Worm (Caenorhabditis elegans) whole organism, L1 larva: ENCODE results near the gene col-107.

ENCODE experiments used
- C16A3.4 ChIP-seq: fragments of 150-350 bp; optimal IDR thresholded peaks from 2 replicates; lab custom pipeline; 2014; ENCODE audit warnings: missing biosample characterization, missing genetic modification characterization
- aly-2 ChIP-seq: fragments of 150-350 bp; optimal IDR thresholded peaks from 2 replicates; lab custom pipeline; 2014; ENCODE audit warnings: missing biosample characterization, missing genetic modification characterization
- ama-1 ChIP-seq: fragments of 150-350 bp; optimal IDR thresholded peaks from 2 replicates; lab custom pipeline; 2014
- blmp-1 ChIP-seq: fragments of 150-350 bp; optimal IDR thresholded peaks from 2 replicates; lab custom pipeline; 2014; ENCODE audit warnings: missing biosample characterization, missing genetic modification characterization
- ceh-8 ChIP-seq: fragments of 200-800 bp; sonication (Bioruptor generic); optimal IDR thresholded peaks from 2 replicates; lab custom pipeline; 2018; ENCODE audit warnings: mild to moderate bottlenecking, missing genetic modification characterization, moderate library complexity, missing compliant biosample characterization
- ceh-88 ChIP-seq: fragments of 200-800 bp; sonication (Bioruptor generic); IDR thresholded peaks from 2 replicates; pipeline ENCODE4 v1.3.6; 2022; ENCODE audit warnings: missing genetic modification characterization, missing compliant biosample characterization
- ces-1 ChIP-seq: fragments of 150-350 bp; optimal IDR thresholded peaks from 2 replicates; lab custom pipeline; 2014; ENCODE audit warnings: missing biosample characterization, missing genetic modification reagents, missing genetic modification characterization
- dpl-1 ChIP-seq, 3 experiments: fragments of 150-350 bp in 2 of 3; sonication (generic microtip) in 1 of 3; optimal IDR thresholded peaks; 2 replicates each; lab custom pipeline; 2014 to 2017; ENCODE audit warnings: missing biosample characterization in 3 of 3, missing genetic modification characterization in 3 of 3, missing genetic modification reagents in 3 of 3
- egl-27 ChIP-seq, 2 experiments: fragments of 150-350 bp in 1 of 2; sonication (generic microtip); optimal IDR thresholded peaks; 3 replicates each; lab custom pipeline; 2017 to 2018; ENCODE audit warnings: missing biosample characterization in 2 of 2, missing genetic modification characterization in 2 of 2, missing genetic modification reagents in 2 of 2
- elt-3 ChIP-seq, 6 experiments: fragments of 150-350 bp in 1 of 6; sonication (generic microtip); optimal IDR thresholded peaks; 2 replicates each; lab custom pipeline; 2017 to 2018; ENCODE audit warnings: missing biosample characterization in 6 of 6, missing genetic modification characterization in 6 of 6, inconsistent platforms in 1 of 6
- ets-5 ChIP-seq: fragments of 200-800 bp; sonication (Bioruptor generic); IDR thresholded peaks from 2 replicates; pipeline ENCODE4 v1.3.6; 2022; ENCODE audit warnings: missing genetic modification characterization, missing compliant biosample characterization
- fkh-10 ChIP-seq: sonication (generic microtip); optimal IDR thresholded peaks from 2 replicates; lab custom pipeline; 2017; ENCODE audit warnings: missing biosample characterization, missing genetic modification reagents, missing genetic modification characterization
- fkh-4 ChIP-seq: sonication (generic microtip); optimal IDR thresholded peaks from 2 replicates; lab custom pipeline; 2016; ENCODE audit warnings: missing compliant biosample characterization, missing genetic modification characterization, borderline replicate concordance
- fos-1 ChIP-seq: fragments of 150-350 bp; optimal IDR thresholded peaks from 2 replicates; lab custom pipeline; 2014; ENCODE audit warnings: missing biosample characterization, missing genetic modification characterization
- grh-1 ChIP-seq: fragments of 200-800 bp; sonication (Bioruptor generic); IDR thresholded peaks from 2 replicates; pipeline ENCODE4 v1.3.6; 2022; ENCODE audit warnings: missing genetic modification reagents, missing genetic modification characterization, missing compliant biosample characterization
- hpl-2 ChIP-seq: fragments of 150-350 bp; optimal IDR thresholded peaks from 2 replicates; lab custom pipeline; 2014; ENCODE audit warnings: missing biosample characterization, missing genetic modification reagents, missing genetic modification characterization
- irx-1 ChIP-seq: sonication (generic microtip); optimal IDR thresholded peaks from 2 replicates; lab custom pipeline; 2016; ENCODE audit warnings: missing genetic modification characterization, missing compliant biosample characterization
- lin-15B ChIP-seq: fragments of 150-350 bp; sonication (generic microtip); optimal IDR thresholded peaks from 3 replicates; lab custom pipeline; 2014; ENCODE audit warnings: missing biosample characterization, missing genetic modification characterization
- lin-39 ChIP-seq: fragments of 150-350 bp; optimal IDR thresholded peaks from 2 replicates; lab custom pipeline; 2014; ENCODE audit warnings: missing biosample characterization, missing genetic modification reagents, missing genetic modification characterization
- mab-9 ChIP-seq: fragments of 200-800 bp; sonication (Bioruptor generic); IDR thresholded peaks from 2 replicates; pipeline ENCODE4 v1.3.6; 2022; ENCODE audit warnings: missing genetic modification reagents, missing genetic modification characterization, missing compliant biosample characterization
- nhr-11 ChIP-seq: fragments of 150-350 bp; optimal IDR thresholded peaks from 2 replicates; lab custom pipeline; 2014; ENCODE audit warnings: missing biosample characterization, missing genetic modification characterization
- nhr-19 ChIP-seq: fragments of 200-800 bp; sonication (Bioruptor generic); conservative IDR thresholded peaks from 2 replicates; pipeline ENCODE4 v1.3.6; 2022; ENCODE audit warnings: missing genetic modification characterization, missing compliant biosample characterization
- nhr-20 ChIP-seq: sonication (generic microtip); optimal IDR thresholded peaks from 2 replicates; lab custom pipeline; 2016; ENCODE audit warnings: mild to moderate bottlenecking, missing genetic modification characterization, missing compliant biosample characterization
- nhr-47 ChIP-seq: sonication (generic microtip); optimal IDR thresholded peaks from 2 replicates; lab custom pipeline; 2016; ENCODE audit warnings: mild to moderate bottlenecking, missing genetic modification characterization, moderate library complexity, missing compliant biosample characterization
- nhr-77 ChIP-seq: fragments of 150-350 bp; optimal IDR thresholded peaks from 2 replicates; lab custom pipeline; 2014; ENCODE audit warnings: missing biosample characterization, missing genetic modification characterization
- nhr-84 ChIP-seq: sonication (generic microtip); optimal IDR thresholded peaks from 2 replicates; lab custom pipeline; 2017; ENCODE audit warnings: missing biosample characterization, missing genetic modification characterization
- nhr-85 ChIP-seq: sonication (generic microtip); peaks from one replicate; lab custom pipeline; 2016; ENCODE audit warnings: missing genetic modification characterization, inconsistent platforms, missing compliant biosample characterization
- pax-3 ChIP-seq: fragments of 200-800 bp; sonication (Bioruptor generic); optimal IDR thresholded peaks from 2 replicates; lab custom pipeline; 2018; ENCODE audit warnings: mild to moderate bottlenecking, missing genetic modification characterization, moderate library complexity, missing compliant biosample characterization
- skn-1 ChIP-seq: fragments of 150-350 bp; optimal IDR thresholded peaks from 2 replicates; lab custom pipeline; 2014; ENCODE audit warnings: missing biosample characterization, missing genetic modification characterization
- snpc-4 ChIP-seq: fragments of 150-350 bp; optimal IDR thresholded peaks from 2 replicates; lab custom pipeline; 2014; ENCODE audit warnings: missing biosample characterization, missing genetic modification characterization
- sox-4 ChIP-seq: sonication (generic microtip); optimal IDR thresholded peaks from 2 replicates; lab custom pipeline; 2016; ENCODE audit warnings: missing genetic modification characterization, missing compliant biosample characterization
- sptf-1 ChIP-seq: fragments of 150-350 bp; optimal IDR thresholded peaks from 2 replicates; lab custom pipeline; 2014; ENCODE audit warnings: missing biosample characterization, missing genetic modification characterization
- tbx-2 ChIP-seq: sonication (generic microtip); optimal IDR thresholded peaks from 2 replicates; lab custom pipeline; 2016; ENCODE audit warnings: missing genetic modification characterization, missing compliant biosample characterization
- tlp-1 ChIP-seq: fragments of 150-350 bp; optimal IDR thresholded peaks from 2 replicates; lab custom pipeline; 2014; ENCODE audit warnings: missing biosample characterization, missing genetic modification characterization
- unc-86 ChIP-seq: sonication (generic microtip); optimal IDR thresholded peaks from 2 replicates; lab custom pipeline; 2016; ENCODE audit warnings: missing genetic modification characterization, missing compliant biosample characterization
- vab-15 ChIP-seq: sonication (generic microtip); optimal IDR thresholded peaks from 2 replicates; lab custom pipeline; 2017; ENCODE audit warnings: missing genotype, mild to moderate bottlenecking, missing genetic modification characterization, missing compliant biosample characterization
- zip-4 ChIP-seq: fragments of 200-800 bp; sonication (Bioruptor generic); optimal IDR thresholded peaks from 2 replicates; lab custom pipeline; 2018; ENCODE audit warnings: mild to moderate bottlenecking, missing genetic modification characterization, moderate library complexity, missing compliant biosample characterization
- ztf-4 ChIP-seq: fragments of 150-350 bp; optimal IDR thresholded peaks from 2 replicates; lab custom pipeline; 2014; ENCODE audit warnings: missing biosample characterization, missing genetic modification characterization

col-107 gene

ce11 chrIV:1595802-1596201, 47.3 kb downstream of the col-107 start, which contains the start of gene npp-8 (continued):
- TF ChIP-seq nhr-85 (tag; lab: Kevin White, UChicago) (peak; percentile 91), lin-15B (tag; lab: Kevin White, UChicago) (peak; percentile 80), fos-1 (tag; lab: Kevin White, UChicago) (peak; percentile 69), tbx-2 (tag; lab: Kevin White, UChicago) (peak; percentile 91), ama-1 (peak; percentile 23), skn-1 (tag; lab: Kevin White, UChicago) (peak; percentile 88), blmp-1 (tag; lab: Kevin White, UChicago) (peak; percentile 52), sox-4 (tag; lab: Kevin White, UChicago) (peak; percentile 75), mab-9 (GFP tag; lab: Robert Waterston, UW) (peak; percentile 77), vab-15 (tag; lab: Kevin White, UChicago) (peak; percentile 74), sptf-1 (tag; lab: Kevin White, UChicago) (no peak), unc-86 (tag; lab: Kevin White, UChicago) (peak; percentile 84), ets-5 (GFP tag; lab: Robert Waterston, UW) (no peak), ces-1 (no peak), egl-27 (tag; optimal IDR thresholded peaks at IDR 0.05; lab: Kevin White, UChicago) (no peak), ztf-4 (tag; lab: Kevin White, UChicago) (peak; percentile 73), fkh-4 (tag; lab: Kevin White, UChicago) (peak; percentile 60), hpl-2 (GFP tag; lab: Kevin White, UChicago) (peak; percentile 50), nhr-47 (tag; lab: Kevin White, UChicago) (peak; percentile 94), fkh-10 (GFP tag; lab: Kevin White, UChicago) (peak; percentile 50), nhr-19 (GFP tag; lab: Robert Waterston, UW) (peak; percentile 89), nhr-77 (tag; lab: Kevin White, UChicago) (peak; percentile 59), grh-1 (GFP tag; lab: Robert Waterston, UW) (peak; percentile 81), zip-4 (GFP tag; lab: Kevin White, UChicago) (no peak), tlp-1 (tag; lab: Kevin White, UChicago) (no peak), aly-2 (no peak), elt-3 (tag; optimal IDR thresholded peaks at IDR 0.05; lab: Kevin White, UChicago) (peak in 2 of 6 experiments; percentile 26 to 73), C16A3.4 (tag; lab: Kevin White, UChicago) (peak; percentile 79), nhr-11 (peak; percentile 37), ceh-8 (GFP tag; lab: Kevin White, UChicago) (peak; percentile 86), lin-39 (tag; lab: Kevin White, UChicago) (peak; percentile 55), nhr-20 (tag; lab: Kevin White, UChicago) (peak; percentile 87), snpc-4 (tag; lab: Kevin White, UChicago) (peak; percentile 65), ceh-88 (GFP tag; lab: Robert Waterston, UW) (peak; percentile 59), nhr-84 (tag; lab: Kevin White, UChicago) (no peak), irx-1 (peak; percentile 81)

DNA sequence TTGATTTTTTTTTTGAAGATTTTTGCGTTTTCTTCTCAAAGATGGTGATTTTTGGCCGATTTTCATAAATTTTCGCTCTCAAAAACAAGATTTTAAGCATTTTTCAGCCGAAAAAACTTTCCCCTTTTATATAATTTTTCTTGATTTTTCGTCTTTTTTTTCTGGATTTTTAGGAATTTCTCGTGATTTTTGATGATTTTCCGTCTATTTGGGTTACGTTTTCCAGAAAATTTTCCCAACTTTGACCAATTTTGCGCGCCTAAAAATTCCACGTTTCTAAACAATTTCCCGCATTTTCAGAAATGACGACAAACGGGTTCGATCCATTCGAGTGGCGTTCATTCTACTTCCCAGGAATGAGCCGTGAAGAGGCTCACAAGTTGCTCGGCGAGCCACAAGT, 48.5 kb downstream of the col-107 start, which contains the start of gene ced-2:
Gene ced-2 (plus strand): TSS at position 301 of the 400 bp plus-strand sequence.
- no peak for TF ChIP-seq vab-15 (tag; lab: Kevin White, UChicago)
- TF ChIP-seq pax-3 = no peak
- no peak for TF ChIP-seq dpl-1 (GFP tag; optimal IDR thresholded peaks at IDR 0.05; lab: Kevin White, UChicago)
- TF ChIP-seq fkh-10 (GFP tag; lab: Kevin White, UChicago) = no peak
- TF ChIP-seq nhr-77 (tag; lab: Kevin White, UChicago) = no peak
